Fruit fly (Drosophila melanogaster): ENCODE results near the gene Ank.

DNA sequence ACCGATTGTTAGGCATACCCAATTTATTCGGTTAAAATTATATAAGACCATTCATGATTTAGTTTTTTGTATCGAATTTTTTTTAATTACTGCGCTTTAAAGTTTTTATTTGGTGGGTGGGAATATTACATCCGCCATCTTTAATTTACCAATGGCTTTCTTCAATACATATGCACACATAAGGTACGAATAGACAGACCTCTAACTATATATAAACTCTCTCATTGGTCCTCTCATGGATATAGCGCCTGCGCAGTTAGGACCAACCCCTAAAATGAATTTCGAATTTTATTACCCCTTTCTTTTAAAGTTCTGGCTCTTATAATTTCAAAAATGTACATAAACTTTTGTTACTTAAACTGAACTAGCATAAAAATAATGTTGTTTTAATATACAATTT lies 42.4 kb downstream of the Ank start:
- no peak for TF ChIP-seq EcR (GFP tag; optimal IDR thresholded peaks at IDR 0.05)
- no peak for TF ChIP-seq psq (optimal IDR thresholded peaks at IDR 0.05)
- TF ChIP-seq usp (GFP tag; optimal IDR thresholded peaks at IDR 0.05): no peak
- no peak for TF ChIP-seq pan (optimal IDR thresholded peaks at IDR 0.05)
- TF ChIP-seq Dll (optimal IDR thresholded peaks at IDR 0.05): no peak
